Worm (Caenorhabditis elegans) whole organism, L3 larva: Measurements from ENCODE around the gene Y75B8A.6.

Experiments used
- ZK546.5 ChIP-seq: sonication (generic microtip); optimal IDR thresholded peaks from 2 replicates; lab custom pipeline; 2017; ENCODE audit warnings: missing biosample characterization, missing genetic modification characterization
- egl-27 ChIP-seq: sonication (generic microtip); optimal IDR thresholded peaks from 4 replicates; lab custom pipeline; 2017; ENCODE audit warnings: missing biosample characterization, missing genetic modification reagents, missing genetic modification characterization
- fkh-10 ChIP-seq: sonication (generic microtip); optimal IDR thresholded peaks from 2 replicates; lab custom pipeline; 2017; ENCODE audit warnings: missing biosample characterization, missing genetic modification reagents, missing genetic modification characterization
- fos-1 ChIP-seq: fragments of 150-350 bp; optimal IDR thresholded peaks from 2 replicates; lab custom pipeline; 2014; ENCODE audit warnings: missing biosample characterization, missing genetic modification characterization
- lsy-12 ChIP-seq: sonication (generic microtip); optimal IDR thresholded peaks from 2 replicates; lab custom pipeline; 2016; ENCODE audit warnings: mild to moderate bottlenecking, missing genetic modification characterization, missing compliant biosample characterization
- mdl-1 ChIP-seq: fragments of 150-350 bp; optimal IDR thresholded peaks from 2 replicates; lab custom pipeline; 2014; ENCODE audit warnings: missing biosample characterization, missing genetic modification characterization
- nhr-11 ChIP-seq: fragments of 150-350 bp; optimal IDR thresholded peaks from 2 replicates; lab custom pipeline; 2014; ENCODE audit warnings: missing biosample characterization, missing genetic modification characterization
- nhr-28 ChIP-seq: fragments of 150-350 bp; optimal IDR thresholded peaks from 2 replicates; lab custom pipeline; 2014; ENCODE audit warnings: missing biosample characterization, missing genetic modification characterization
- nhr-76 ChIP-seq: fragments of 150-350 bp; sonication (generic microtip); optimal IDR thresholded peaks from 5 replicates; lab custom pipeline; 2014; ENCODE audit warnings: missing biosample characterization, missing genetic modification characterization
- unc-39 ChIP-seq: sonication (generic microtip); optimal IDR thresholded peaks from 4 replicates; lab custom pipeline; 2017; ENCODE audit warnings: missing biosample characterization, missing genetic modification characterization

DNA sequence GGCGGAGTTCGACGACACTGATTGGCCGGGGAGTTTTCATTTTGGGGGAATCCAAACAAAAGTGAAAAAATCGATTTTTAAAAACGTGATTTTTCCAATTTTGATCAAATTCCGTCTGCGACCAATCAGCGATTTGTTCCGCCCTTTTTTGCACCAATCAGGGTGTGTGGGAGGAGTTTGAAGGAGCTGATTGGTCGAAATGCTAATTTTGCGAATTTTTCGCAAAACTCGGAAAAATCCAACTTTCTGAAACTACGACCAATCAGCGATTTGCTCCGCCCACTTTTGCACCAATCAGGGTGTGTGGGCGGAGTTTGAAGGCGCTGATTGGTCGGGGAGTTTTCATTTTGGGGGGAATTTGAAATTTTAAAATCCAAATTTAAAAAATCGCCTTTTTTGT, 26.4 kb upstream of the Y75B8A.6 start:
- TF ChIP-seq nhr-76 (tag; lab: Kevin White, UChicago) (no peak), egl-27 (tag; lab: Kevin White, UChicago) (no peak), nhr-28 (tag; lab: Kevin White, UChicago) (no peak), lsy-12 (tag; lab: Kevin White, UChicago) (no peak), mdl-1 (tag; lab: Kevin White, UChicago) (no peak), fos-1 (no peak), nhr-11 (tag; lab: Kevin White, UChicago) (no peak), ZK546.5 (tag; lab: Kevin White, UChicago) (no peak), unc-39 (tag; lab: Kevin White, UChicago) (no peak), fkh-10 (GFP tag; lab: Kevin White, UChicago) (no peak)
